Worm (Caenorhabditis elegans): ENCODE measurements around the gene txt-4.

The txt-4 gene

ce11 chrIV:1510241-1510640, at the start of gene txt-4:
Gene txt-4 (plus strand): TSS chrIV:1510564.
- no peak for TF ChIP-seq ceh-48 (tag; optimal IDR thresholded peaks at IDR 0.05)
- TF ChIP-seq ceh-9 (tag; optimal IDR thresholded peaks at IDR 0.05): no peak
- no peak for TF ChIP-seq hlh-13 (GFP tag; optimal IDR thresholded peaks at IDR 0.05)

- no peak for TF ChIP-seq sdc-2 (tag; optimal IDR thresholded peaks at IDR 0.05)
Measured at ce11 chrIV:1460686-1461085, 49.7 kb upstream of the txt-4 start, which contains the start of gene col-106. Gene col-106 (minus strand): TSS chrIV:1460786.

DNA sequence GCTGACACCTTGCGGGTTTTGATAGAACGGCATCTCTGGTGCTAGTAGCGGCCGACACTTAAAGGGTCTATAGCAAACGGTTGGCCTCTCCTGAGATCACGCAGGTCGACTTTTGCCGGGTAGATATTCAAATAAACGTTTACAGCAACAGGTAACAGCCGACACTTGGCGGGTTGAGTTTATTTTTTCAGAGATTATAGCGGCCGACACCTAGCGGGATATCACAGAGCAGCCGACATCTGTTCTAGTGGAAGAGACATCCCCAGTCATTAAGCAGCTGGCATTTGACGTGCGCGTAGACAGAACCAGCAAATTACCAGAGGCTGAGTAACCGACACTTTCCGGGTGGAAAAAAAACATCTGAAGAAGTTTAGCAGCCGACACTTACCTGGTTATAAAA, 48.9 kb upstream of the txt-4 start:
- no peak for TF ChIP-seq ceh-9 (tag; optimal IDR thresholded peaks at IDR 0.05)
- TF ChIP-seq che-1 (tag; optimal IDR thresholded peaks at IDR 0.05): no peak
- no peak for TF ChIP-seq madf-2 (tag; optimal IDR thresholded peaks at IDR 0.05)
- TF ChIP-seq ztf-16 (tag; optimal IDR thresholded peaks at IDR 0.05): no peak
- no peak for TF ChIP-seq dmd-4 (tag; optimal IDR thresholded peaks at IDR 0.05; ENCODE audit: borderline replicate concordance)
- TF ChIP-seq lin-11 (tag; optimal IDR thresholded peaks at IDR 0.05): no peak
- no peak for TF ChIP-seq mec-3 (tag; optimal IDR thresholded peaks at IDR 0.05; ENCODE audit: borderline replicate concordance)
- no peak for TF ChIP-seq tbx-7 (tag; optimal IDR thresholded peaks at IDR 0.05)

ce11 chrIV:1465462-1465861, 44.9 kb upstream of the txt-4 start:
- TF ChIP-seq nfya-1 (tag; optimal IDR thresholded peaks at IDR 0.05): no peak
- no peak for TF ChIP-seq ztf-16 (tag; optimal IDR thresholded peaks at IDR 0.05)
- TF ChIP-seq F13H6.1 (tag; optimal IDR thresholded peaks at IDR 0.05): no peak
- TF ChIP-seq ceh-14 (tag; optimal IDR thresholded peaks at IDR 0.05): no peak
- no peak for TF ChIP-seq pat-9 (tag; optimal IDR thresholded peaks at IDR 0.05)
- TF ChIP-seq hlh-30 (tag; optimal IDR thresholded peaks at IDR 0.05; ENCODE audit: insufficient read depth): no peak
- TF ChIP-seq sox-4 (tag; optimal IDR thresholded peaks at IDR 0.05): no peak
- no peak for TF ChIP-seq dmd-4 (tag; optimal IDR thresholded peaks at IDR 0.05; ENCODE audit: borderline replicate concordance)
- TF ChIP-seq pha-4 (tag; optimal IDR thresholded peaks at IDR 0.05): no peak
- no peak for TF ChIP-seq unc-3 (GFP tag; conservative IDR thresholded peaks at IDR 0.05)
- no peak for TF ChIP-seq unc-3 (tag; optimal IDR thresholded peaks at IDR 0.05)
- TF ChIP-seq hlh-6 (tag; optimal IDR thresholded peaks at IDR 0.05): no peak
- no peak for TF ChIP-seq ahr-1 (tag; optimal IDR thresholded peaks at IDR 0.05)
- no peak for TF ChIP-seq C38D4.7 (GFP tag; optimal IDR thresholded peaks at IDR 0.05)
- no peak for TF ChIP-seq zip-5 (tag; optimal IDR thresholded peaks at IDR 0.05)
- TF ChIP-seq ceh-31 (tag; optimal IDR thresholded peaks at IDR 0.05): no peak
- no peak for TF ChIP-seq mec-3 (tag; optimal IDR thresholded peaks at IDR 0.05; ENCODE audit: borderline replicate concordance)
- TF ChIP-seq pqm-1 (tag; optimal IDR thresholded peaks at IDR 0.05): no peak

DNA sequence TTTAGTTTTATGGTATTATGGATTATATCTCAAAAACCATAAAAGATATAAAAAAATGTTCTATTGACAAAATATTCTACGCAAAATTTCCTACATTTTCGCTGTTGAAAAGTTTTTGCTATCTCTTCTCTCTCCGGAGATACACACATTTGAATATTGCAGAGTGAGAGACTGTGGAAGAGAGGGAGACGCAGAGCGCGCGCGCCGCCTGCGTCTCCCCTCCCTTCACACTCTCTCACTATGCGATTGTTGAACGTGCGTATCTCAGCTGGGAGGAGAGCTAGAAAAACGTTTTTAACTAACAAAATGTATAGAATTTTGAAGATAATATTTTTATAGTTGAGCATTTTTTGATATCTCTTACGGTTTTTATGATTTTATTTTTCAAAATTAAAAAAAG, 41.3 kb upstream of the txt-4 start:
- TF ChIP-seq K09A11.1 (tag; optimal IDR thresholded peaks at IDR 0.05; ENCODE audit: insufficient read depth) (no peak), ref-2 (tag; optimal IDR thresholded peaks at IDR 0.05) (no peak), unc-42 (tag; optimal IDR thresholded peaks at IDR 0.05) (no peak), ceh-45 (GFP tag; IDR thresholded peaks at IDR 0.05) (no peak), pqm-1 (tag; optimal IDR thresholded peaks at IDR 0.05) (no peak)

- TF ChIP-seq rnt-1 (tag; optimal IDR thresholded peaks at IDR 0.05) (no peak), ceh-24 (tag; optimal IDR thresholded peaks at IDR 0.05) (no peak), ahr-1 (tag; optimal IDR thresholded peaks at IDR 0.05) (no peak), hlh-15 (tag; optimal IDR thresholded peaks at IDR 0.05) (no peak), Y22D7AL.16 (tag; optimal IDR thresholded peaks at IDR 0.05) (no peak), lin-11 (tag; optimal IDR thresholded peaks at IDR 0.05) (no peak), ceh-30 (tag; optimal IDR thresholded peaks at IDR 0.05) (no peak), dmd-4 (tag; optimal IDR thresholded peaks at IDR 0.05; ENCODE audit: borderline replicate concordance) (no peak), ceh-6 (GFP tag; optimal IDR thresholded peaks at IDR 0.05) (no peak), syd-9 (tag; optimal IDR thresholded peaks at IDR 0.05) (no peak), ztf-16 (tag; optimal IDR thresholded peaks at IDR 0.05) (no peak)
Measured at ce11 chrIV:1470364-1470763, 40.0 kb upstream of the txt-4 start.

Data from whole organism, late embryonic.